Worm (Caenorhabditis elegans): ENCODE data around the gene srb-6.

ce11 chrII:10146488-10146887 lies 48.2 kb upstream of the srb-6 start, which contains the start of gene pax-3:
- TF ChIP-seq fkh-10 (GFP tag; optimal IDR thresholded peaks at IDR 0.05), result no peak
- TF ChIP-seq Y22D7AL.16 (tag; optimal IDR thresholded peaks at IDR 0.05), result no peak
- no peak for TF ChIP-seq C38D4.7 (GFP tag; optimal IDR thresholded peaks at IDR 0.05)
- no peak for TF ChIP-seq pha-4 (tag; optimal IDR thresholded peaks at IDR 0.05)
- TF ChIP-seq unc-42 (tag; optimal IDR thresholded peaks at IDR 0.05), result no peak
- no peak for TF ChIP-seq ceh-2 (tag; optimal IDR thresholded peaks at IDR 0.05)
- TF ChIP-seq ama-1 (optimal IDR thresholded peaks at IDR 0.05), result no peak
- no peak for TF ChIP-seq ztf-16 (tag; optimal IDR thresholded peaks at IDR 0.05)
- no peak for TF ChIP-seq elt-4 (tag; optimal IDR thresholded peaks at IDR 0.05)
- no peak for TF ChIP-seq hlh-8 (tag; optimal IDR thresholded peaks at IDR 0.05)
- TF ChIP-seq ceh-31 (tag; optimal IDR thresholded peaks at IDR 0.05), result no peak
- TF ChIP-seq nhr-11 (tag; optimal IDR thresholded peaks at IDR 0.05), result no peak
